Worm (Caenorhabditis elegans): Measurements from ENCODE around the gene fzy-1.

DNA sequence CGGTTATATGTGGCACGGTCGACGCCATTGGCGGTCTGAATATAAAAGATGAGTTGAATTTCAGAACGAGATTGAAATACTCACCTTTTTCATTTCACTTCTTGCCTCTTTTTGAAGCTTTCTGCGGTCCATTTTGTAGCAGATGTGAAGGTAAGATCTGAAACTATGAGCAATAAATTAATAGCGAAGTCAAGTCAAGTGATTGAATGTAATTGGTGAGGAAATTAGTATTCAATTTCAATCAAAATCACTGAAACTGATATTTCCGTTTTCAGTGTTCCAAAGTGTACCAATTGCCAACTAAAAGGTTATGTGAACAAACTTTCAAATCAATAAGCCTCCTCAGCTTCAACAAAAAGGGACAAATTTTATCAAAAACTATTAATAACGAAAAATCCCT, 41.1 kb downstream of the fzy-1 start, which contains the start of gene C17C3.24:
- no peak for TF ChIP-seq ceh-58 (GFP tag; IDR thresholded peaks at IDR 0.05)
- TF ChIP-seq nfya-1 (tag; optimal IDR thresholded peaks at IDR 0.05; ENCODE audit: borderline replicate concordance, insufficient read depth) = no peak
- no peak for TF ChIP-seq ztf-26 (tag; optimal IDR thresholded peaks at IDR 0.05)
- TF ChIP-seq unc-62 (GFP tag; optimal IDR thresholded peaks at IDR 0.05) = no peak
- no peak for TF ChIP-seq ama-1 (optimal IDR thresholded peaks at IDR 0.05)
- TF ChIP-seq ama-1 (GFP tag; optimal IDR thresholded peaks at IDR 0.05) = no peak
- TF ChIP-seq ceh-100 (GFP tag; IDR thresholded peaks at IDR 0.05) = no peak
- TF ChIP-seq snpc-4 (GFP tag; optimal IDR thresholded peaks at IDR 0.05) = no peak
- no peak for TF ChIP-seq snpc-4 (tag; optimal IDR thresholded peaks at IDR 0.05)
- no peak for TF ChIP-seq efl-1 (GFP tag; optimal IDR thresholded peaks at IDR 0.05)

Data from whole organism, young adult.